Worm (Caenorhabditis elegans) whole organism, young adult: ENCODE measurements around the gene Y41E3.22.
A peak's percentile ranks its signal among the peaks of the same experiment; 100 is the strongest.

Experiments
- F55B11.4 ChIP-seq: sonication (generic microtip); optimal IDR thresholded peaks from 2 replicates; lab custom pipeline; 2016; ENCODE audit warnings: missing compliant biosample characterization, missing genetic modification characterization, borderline replicate concordance; ENCODE audit not compliant: insufficient read depth
- T26A5.8 ChIP-seq: sonication (generic microtip); optimal IDR thresholded peaks from 2 replicates; lab custom pipeline; 2016; ENCODE audit warnings: missing genetic modification characterization, missing compliant biosample characterization
- Y56A3A.18 ChIP-seq: fragments of 200-800 bp; sonication (Bioruptor generic); IDR thresholded peaks from 2 replicates; pipeline ENCODE4 v1.3.6; 2022; ENCODE audit warnings: missing genetic modification reagents, missing genetic modification characterization, missing compliant biosample characterization
- ZK185.1 ChIP-seq: sonication (generic microtip); optimal IDR thresholded peaks from 2 replicates; lab custom pipeline; 2016; ENCODE audit warnings: mild to moderate bottlenecking, missing genetic modification characterization, missing compliant biosample characterization; ENCODE audit not compliant: poor library complexity, severe bottlenecking
- akir-1 ChIP-seq: fragments of 200-800 bp; sonication (Bioruptor generic); optimal IDR thresholded peaks from 2 replicates; lab custom pipeline; 2018; ENCODE audit warnings: mild to moderate bottlenecking, missing genetic modification characterization, moderate library complexity, missing compliant biosample characterization
- ama-1 ChIP-seq, 3 experiments: fragments of 150-350 bp in 1 of 3; sonication (generic microtip) in 2 of 3; optimal IDR thresholded peaks; 2 replicates each; lab custom pipeline; 2014 to 2018; ENCODE audit warnings: missing biosample characterization in 2 of 3, missing genetic modification characterization in 2 of 3, missing genetic modification reagents in 2 of 3
- ccch-3 ChIP-seq: fragments of 200-800 bp; sonication (Bioruptor generic); optimal IDR thresholded peaks from 2 replicates; lab custom pipeline; 2018; ENCODE audit warnings: mild to moderate bottlenecking, missing genetic modification characterization, missing compliant biosample characterization
- dox-1 ChIP-seq: fragments of 200-800 bp; sonication (Bioruptor generic); IDR thresholded peaks from 2 replicates; pipeline ENCODE4 v1.3.6; 2022; ENCODE audit warnings: missing genetic modification reagents, missing genetic modification characterization, missing compliant biosample characterization
- efl-1 ChIP-seq: fragments of 150-350 bp; optimal IDR thresholded peaks from 2 replicates; lab custom pipeline; 2014; ENCODE audit warnings: missing biosample characterization, missing genetic modification reagents, missing genetic modification characterization
- egrh-3 ChIP-seq: fragments of 200-800 bp; sonication (Bioruptor generic); IDR thresholded peaks from 2 replicates; pipeline ENCODE4 v1.3.6; 2022; ENCODE audit warnings: missing genetic modification reagents, missing genetic modification characterization, missing compliant biosample characterization
- let-526 ChIP-seq: fragments of 200-800 bp; sonication (Bioruptor generic); IDR thresholded peaks from 2 replicates; pipeline ENCODE4 v1.3.6; 2022; ENCODE audit warnings: missing genetic modification reagents, missing genetic modification characterization, missing compliant biosample characterization
- let-607 ChIP-seq, 2 experiments: fragments of 200-800 bp in 1 of 2; sonication (Bioruptor generic) in 1 of 2; sonication (generic microtip) in 1 of 2; optimal IDR thresholded peaks; 2 replicates each; lab custom pipeline; 2016 to 2018; ENCODE audit warnings: mild to moderate bottlenecking in 2 of 2, missing compliant biosample characterization in 2 of 2, missing genetic modification characterization in 2 of 2, moderate library complexity in 2 of 2, missing genotype in 1 of 2
- lin-35 ChIP-seq, 3 experiments: fragments of 150-350 bp in 2 of 3; sonication (generic microtip) in 1 of 3; optimal IDR thresholded peaks; 2 replicates each; lab custom pipeline; 2014 to 2018; ENCODE audit warnings: missing biosample characterization in 3 of 3, missing genetic modification characterization in 3 of 3, missing genetic modification reagents in 3 of 3
- lin-54 ChIP-seq: fragments of 200-800 bp; sonication (Bioruptor generic); optimal IDR thresholded peaks from 2 replicates; lab custom pipeline; 2018; ENCODE audit warnings: mild to moderate bottlenecking, missing genetic modification characterization, missing compliant biosample characterization
- madf-10 ChIP-seq: sonication (generic microtip); optimal IDR thresholded peaks from 2 replicates; lab custom pipeline; 2016; ENCODE audit warnings: mild to moderate bottlenecking, missing genetic modification characterization, missing compliant biosample characterization
- nhr-90 ChIP-seq: sonication (generic microtip); optimal IDR thresholded peaks from 2 replicates; lab custom pipeline; 2016; ENCODE audit warnings: missing genotype, mild to moderate bottlenecking, missing genetic modification characterization, missing compliant biosample characterization
- pbrm-1 ChIP-seq: fragments of 200-800 bp; sonication (Bioruptor generic); IDR thresholded peaks from 2 replicates; pipeline ENCODE4 v1.3.6; 2022; ENCODE audit warnings: missing genetic modification reagents, missing genetic modification characterization, missing compliant biosample characterization
- rcor-1 ChIP-seq: fragments of 200-800 bp; sonication (Bioruptor generic); IDR thresholded peaks from 2 replicates; pipeline ENCODE4 v1.3.6; 2022; ENCODE audit warnings: missing genetic modification reagents, missing genetic modification characterization, missing compliant biosample characterization
- rpc-1 ChIP-seq, 2 experiments: fragments of 150-350 bp in 1 of 2; sonication (generic microtip) in 1 of 2; optimal IDR thresholded peaks; 2 replicates each; lab custom pipeline; 2014 to 2018; ENCODE audit warnings: missing biosample characterization in 1 of 2, missing genetic modification characterization in 1 of 2, missing genetic modification reagents in 1 of 2, missing genotype in 1 of 2
- snpc-4 ChIP-seq, 5 experiments: fragments of 150-350 bp in 1 of 5; sonication (generic microtip) in 4 of 5; optimal IDR thresholded peaks; 2 replicates each; lab custom pipeline; 2014 to 2018; ENCODE audit warnings: missing genetic modification characterization in 5 of 5, missing biosample characterization in 3 of 5, antibody characterized with exemption in 2 of 5, mild to moderate bottlenecking in 2 of 5, missing compliant biosample characterization in 2 of 5, missing genotype in 2 of 5, moderate library complexity in 2 of 5, missing genetic modification reagents in 1 of 5
- tlf-1 ChIP-seq: fragments of 200-800 bp; sonication (Bioruptor generic); optimal IDR thresholded peaks from 2 replicates; lab custom pipeline; 2018; ENCODE audit warnings: mild to moderate bottlenecking, missing genetic modification characterization, missing compliant biosample characterization

Gene Y41E3.22

DNA sequence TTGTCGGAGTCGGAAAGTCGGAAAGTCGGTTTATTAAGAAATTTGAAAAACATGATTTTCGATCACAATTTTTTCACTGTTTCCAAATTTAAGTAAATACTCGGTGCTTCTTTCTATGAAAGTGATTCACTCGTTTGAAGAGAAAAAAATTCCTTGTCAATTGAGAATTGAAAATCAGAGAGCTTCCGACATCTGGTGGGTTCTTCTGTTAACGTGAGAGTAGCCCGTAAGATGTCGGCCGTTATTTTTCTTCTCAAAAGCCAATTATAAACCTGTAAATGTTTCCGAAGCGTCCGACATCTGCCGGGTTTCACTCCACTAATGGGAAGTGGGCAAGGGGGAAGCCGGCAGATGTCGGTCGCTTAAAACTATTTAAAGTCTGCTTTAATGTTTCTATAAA lies 34.5 kb downstream of the Y41E3.22 start:
- no peak for TF ChIP-seq T26A5.8
- no peak for TF ChIP-seq snpc-4 (GFP tag; optimal IDR thresholded peaks at IDR 0.05; lab: Kevin White, UChicago)
- peak in 2 of 4 experiments; percentile 60 to 68 for TF ChIP-seq snpc-4 (tag; optimal IDR thresholded peaks at IDR 0.05; lab: Kevin White, UChicago)
- TF ChIP-seq, all 124 proteins: peak for 1

DNA sequence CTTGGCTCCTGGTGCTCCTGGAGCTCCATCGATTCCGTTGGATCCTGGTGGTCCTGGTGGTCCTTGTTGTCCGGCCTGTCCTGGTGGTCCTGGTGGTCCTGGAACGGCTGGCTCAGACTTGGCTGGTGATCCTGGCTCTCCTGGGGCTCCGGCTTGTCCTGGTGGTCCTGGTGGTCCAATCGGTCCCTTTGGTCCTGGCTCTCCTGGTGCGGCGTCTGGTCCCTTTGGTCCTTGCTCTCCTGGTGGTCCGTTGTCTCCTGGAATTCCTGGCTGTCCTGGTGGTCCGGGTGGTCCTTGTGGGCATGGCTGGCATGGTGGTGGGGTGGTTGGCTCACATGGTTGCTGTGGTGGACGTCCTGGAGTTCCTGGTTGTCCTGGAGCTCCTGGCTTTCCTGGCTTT lies 35.3 kb downstream of the Y41E3.22 start:
- TF ChIP-seq ama-1 (optimal IDR thresholded peaks at IDR 0.05; lab: Kevin White, UChicago): no peak
- no peak for TF ChIP-seq ama-1 (GFP tag; optimal IDR thresholded peaks at IDR 0.05; lab: Kevin White, UChicago)
- no peak for TF ChIP-seq akir-1 (GFP tag; lab: Kevin White, UChicago)
- no peak for TF ChIP-seq pbrm-1 (GFP tag; lab: Robert Waterston, UW)
- TF ChIP-seq rcor-1 (GFP tag; lab: Robert Waterston, UW): no peak
- no peak for TF ChIP-seq snpc-4 (GFP tag; optimal IDR thresholded peaks at IDR 0.05; lab: Kevin White, UChicago)
- TF ChIP-seq snpc-4 (tag; optimal IDR thresholded peaks at IDR 0.05; lab: Kevin White, UChicago): no peak
- no peak for TF ChIP-seq madf-10 (tag; lab: Kevin White, UChicago)
- no peak for TF ChIP-seq tlf-1 (GFP tag; lab: Kevin White, UChicago)
- peak; percentile 88 for TF ChIP-seq egrh-3 (GFP tag; lab: Robert Waterston, UW)

DNA sequence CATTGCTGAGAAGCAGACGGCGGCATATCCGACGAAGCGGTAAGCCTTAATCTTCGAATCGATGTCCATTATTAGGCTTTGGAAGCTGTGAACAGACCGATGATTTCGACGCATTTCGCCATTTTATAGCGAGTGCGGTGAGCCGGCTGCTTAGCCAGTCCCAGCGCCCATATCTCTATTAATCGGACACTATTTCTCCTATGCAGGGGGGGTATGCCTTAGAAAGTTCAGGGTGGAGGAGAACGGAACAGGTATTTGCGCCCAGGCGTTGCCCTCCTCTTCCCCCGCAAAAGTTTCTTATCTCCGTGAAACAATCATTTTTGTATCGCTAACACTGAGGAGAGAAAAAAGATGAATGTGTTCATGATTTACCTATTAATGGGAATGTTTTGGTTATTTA lies 36.2 kb downstream of the Y41E3.22 start, which contains the start of gene dpy-4:
Gene dpy-4, minus strand, starts transcription at position 101 of the 400 bp plus-strand sequence.
- no peak for TF ChIP-seq let-607 (tag; optimal IDR thresholded peaks at IDR 0.05; lab: Kevin White, UChicago)
- TF ChIP-seq lin-35 (GFP tag; optimal IDR thresholded peaks at IDR 0.05; lab: Kevin White, UChicago): no peak
- TF ChIP-seq dox-1 (GFP tag; lab: Robert Waterston, UW): no peak
- no peak for TF ChIP-seq efl-1 (GFP tag; lab: Kevin White, UChicago)
- no peak for TF ChIP-seq ZK185.1
- no peak for TF ChIP-seq let-526 (GFP tag; lab: Robert Waterston, UW)
- no peak for TF ChIP-seq nhr-90 (tag; lab: Kevin White, UChicago)
- TF ChIP-seq F55B11.4 (tag; lab: Kevin White, UChicago): no peak
- no peak for TF ChIP-seq ccch-3 (GFP tag; lab: Kevin White, UChicago)
- no peak for TF ChIP-seq rpc-1 (optimal IDR thresholded peaks at IDR 0.05; lab: Kevin White, UChicago)
- TF ChIP-seq rpc-1 (tag; optimal IDR thresholded peaks at IDR 0.05; lab: Kevin White, UChicago): no peak
- TF ChIP-seq Y56A3A.18 (GFP tag; lab: Robert Waterston, UW): no peak
- no peak for TF ChIP-seq lin-54 (GFP tag; lab: Kevin White, UChicago)
